Worm (Caenorhabditis elegans) whole organism, L3 larva: ENCODE results near the gene K09D9.9.

Experiments used
- aly-2 ChIP-seq: fragments of 150-350 bp; optimal IDR thresholded peaks from 2 replicates; lab custom pipeline; 2014; ENCODE audit warnings: missing biosample characterization, missing genetic modification characterization
- ama-1 ChIP-seq: fragments of 150-350 bp; optimal IDR thresholded peaks from 2 replicates; lab custom pipeline; 2018
- ceh-82 ChIP-seq: fragments of 150-350 bp; optimal IDR thresholded peaks from 2 replicates; lab custom pipeline; 2014; ENCODE audit warnings: missing biosample characterization, missing genetic modification characterization
- egl-27 ChIP-seq: sonication (generic microtip); optimal IDR thresholded peaks from 4 replicates; lab custom pipeline; 2017; ENCODE audit warnings: missing biosample characterization, missing genetic modification reagents, missing genetic modification characterization
- fkh-10 ChIP-seq: sonication (generic microtip); optimal IDR thresholded peaks from 2 replicates; lab custom pipeline; 2017; ENCODE audit warnings: missing biosample characterization, missing genetic modification reagents, missing genetic modification characterization
- mml-1 ChIP-seq: fragments of 150-350 bp; sonication (generic microtip); optimal IDR thresholded peaks from 3 replicates; lab custom pipeline; 2014; ENCODE audit warnings: missing biosample characterization, missing genetic modification characterization
- nfya-1 ChIP-seq: sonication (generic microtip); optimal IDR thresholded peaks from 2 replicates; lab custom pipeline; 2017; ENCODE audit warnings: missing genetic modification characterization, mild to moderate bottlenecking, missing compliant biosample characterization, antibody characterized with exemption, moderate library complexity; ENCODE audit not compliant: insufficient read depth
- nhr-12 ChIP-seq: fragments of 150-350 bp; optimal IDR thresholded peaks from 2 replicates; lab custom pipeline; 2014; ENCODE audit warnings: missing biosample characterization, missing genetic modification characterization
- nhr-77 ChIP-seq: fragments of 150-350 bp; optimal IDR thresholded peaks from 2 replicates; lab custom pipeline; 2014; ENCODE audit warnings: missing biosample characterization, missing genetic modification characterization
- tbx-2 ChIP-seq: sonication (generic microtip); optimal IDR thresholded peaks from 2 replicates; lab custom pipeline; 2016; ENCODE audit warnings: mild to moderate bottlenecking, missing genetic modification characterization, missing compliant biosample characterization

ce11 chrV:4034303-4034702 lies 40.4 kb upstream of the K09D9.9 start, which contains the start of gene C49G7.7:
- TF ChIP-seq nhr-12 (tag; lab: Kevin White, UChicago) (no peak), nfya-1 (no peak), egl-27 (tag; lab: Kevin White, UChicago) (no peak), fkh-10 (GFP tag; lab: Kevin White, UChicago) (no peak), tbx-2 (tag; lab: Kevin White, UChicago) (no peak), nhr-77 (no peak), aly-2 (tag; lab: Kevin White, UChicago) (no peak), ceh-82 (tag; lab: Kevin White, UChicago) (no peak), mml-1 (tag; lab: Kevin White, UChicago) (no peak), ama-1 (no peak)
